Worm (Caenorhabditis elegans) whole organism, late embryonic: ENCODE measurements around the gene Y26G10.6.
A peak's percentile ranks its signal among the peaks of the same experiment; 100 is the strongest.

ENCODE experiments used
- C08G9.2 ChIP-seq: sonication (generic microtip); optimal IDR thresholded peaks from 2 replicates; lab custom pipeline; 2016; ENCODE audit warnings: mild to moderate bottlenecking, missing genetic modification characterization, moderate library complexity, missing compliant biosample characterization
- C38D4.7 ChIP-seq: fragments of 200-800 bp; sonication (Bioruptor generic); optimal IDR thresholded peaks from 2 replicates; lab custom pipeline; 2018; ENCODE audit warnings: mild to moderate bottlenecking, missing genetic modification characterization, moderate library complexity, missing compliant biosample characterization
- K02D7.2 ChIP-seq: sonication (generic microtip); optimal IDR thresholded peaks from 2 replicates; lab custom pipeline; 2017; ENCODE audit warnings: mild to moderate bottlenecking, missing genetic modification characterization, missing compliant biosample characterization
- K09A11.1 ChIP-seq: sonication (generic microtip); optimal IDR thresholded peaks from 2 replicates; lab custom pipeline; 2017; ENCODE audit warnings: antibody characterized with exemption, mild to moderate bottlenecking, missing genetic modification characterization, missing compliant biosample characterization; ENCODE audit not compliant: insufficient read depth
- T23F11.4 ChIP-seq: fragments of 200-800 bp; sonication (Bioruptor generic); optimal IDR thresholded peaks from 2 replicates; lab custom pipeline; 2018; ENCODE audit warnings: mild to moderate bottlenecking, missing genetic modification characterization, missing compliant biosample characterization
- ahr-1 ChIP-seq: sonication (generic microtip); optimal IDR thresholded peaks from 2 replicates; lab custom pipeline; 2016; ENCODE audit warnings: missing genetic modification characterization, missing compliant biosample characterization
- ceh-14 ChIP-seq: sonication (generic microtip); optimal IDR thresholded peaks from 2 replicates; lab custom pipeline; 2016; ENCODE audit warnings: missing genotype, missing genetic modification characterization, missing compliant biosample characterization
- ceh-18 ChIP-seq: sonication (generic microtip); optimal IDR thresholded peaks from 2 replicates; lab custom pipeline; 2016; ENCODE audit warnings: missing genetic modification characterization, missing compliant biosample characterization
- ceh-24 ChIP-seq: sonication (generic microtip); optimal IDR thresholded peaks from 2 replicates; lab custom pipeline; 2016; ENCODE audit warnings: mild to moderate bottlenecking, missing genetic modification characterization, missing compliant biosample characterization
- ceh-30 ChIP-seq: fragments of 150-350 bp; optimal IDR thresholded peaks from 2 replicates; lab custom pipeline; 2014; ENCODE audit warnings: missing biosample characterization, missing genetic modification characterization
- ceh-31 ChIP-seq: sonication (generic microtip); optimal IDR thresholded peaks from 2 replicates; lab custom pipeline; 2016; ENCODE audit warnings: missing genetic modification characterization, missing compliant biosample characterization
- ceh-48 ChIP-seq: sonication (generic microtip); optimal IDR thresholded peaks from 2 replicates; lab custom pipeline; 2016; ENCODE audit warnings: missing genetic modification characterization, inconsistent platforms, missing compliant biosample characterization
- che-1 ChIP-seq: sonication (generic microtip); optimal IDR thresholded peaks from 2 replicates; lab custom pipeline; 2016; ENCODE audit warnings: mild to moderate bottlenecking, missing genetic modification characterization, missing compliant biosample characterization
- elt-2 ChIP-seq: sonication (generic microtip); optimal IDR thresholded peaks from 2 replicates; lab custom pipeline; 2016; ENCODE audit warnings: missing genetic modification reagents, missing genetic modification characterization, missing compliant biosample characterization
- elt-4 ChIP-seq: sonication (generic microtip); optimal IDR thresholded peaks from 2 replicates; lab custom pipeline; 2016; ENCODE audit warnings: missing genetic modification characterization, missing compliant biosample characterization
- eyg-1 ChIP-seq: sonication (generic microtip); optimal IDR thresholded peaks from 2 replicates; lab custom pipeline; 2016; ENCODE audit warnings: missing genotype, missing genetic modification characterization, missing compliant biosample characterization
- fax-1 ChIP-seq: sonication (generic microtip); optimal IDR thresholded peaks from 2 replicates; lab custom pipeline; 2016; ENCODE audit warnings: missing genotype, missing genetic modification characterization, missing compliant biosample characterization
- fkh-10 ChIP-seq: fragments of 150-350 bp; optimal IDR thresholded peaks from 2 replicates; lab custom pipeline; 2014; ENCODE audit warnings: missing biosample characterization, missing genetic modification reagents, missing genetic modification characterization
- gmeb-2 ChIP-seq: sonication (generic microtip); optimal IDR thresholded peaks from 2 replicates; lab custom pipeline; 2016; ENCODE audit warnings: missing genetic modification characterization, inconsistent platforms, missing compliant biosample characterization
- hlh-6 ChIP-seq: sonication (generic microtip); optimal IDR thresholded peaks from 2 replicates; lab custom pipeline; 2016; ENCODE audit warnings: missing genotype, missing genetic modification characterization, missing compliant biosample characterization
- lim-6 ChIP-seq: sonication (generic microtip); optimal IDR thresholded peaks from 2 replicates; lab custom pipeline; 2016; ENCODE audit warnings: missing genetic modification characterization, missing compliant biosample characterization
- madf-2 ChIP-seq: sonication (generic microtip); optimal IDR thresholded peaks from 2 replicates; lab custom pipeline; 2017; ENCODE audit warnings: missing genetic modification characterization, missing compliant biosample characterization
- mec-3 ChIP-seq: sonication (generic microtip); optimal IDR thresholded peaks from 2 replicates; lab custom pipeline; 2016; ENCODE audit warnings: borderline replicate concordance, missing genetic modification characterization, missing compliant biosample characterization
- nhr-11 ChIP-seq: fragments of 150-350 bp; optimal IDR thresholded peaks from 2 replicates; lab custom pipeline; 2014; ENCODE audit warnings: missing biosample characterization, missing genetic modification characterization
- npax-4 ChIP-seq: sonication (generic microtip); optimal IDR thresholded peaks from 2 replicates; lab custom pipeline; 2016; ENCODE audit warnings: missing genetic modification characterization, missing compliant biosample characterization
- odd-2 ChIP-seq: sonication (generic microtip); optimal IDR thresholded peaks from 2 replicates; lab custom pipeline; 2017; ENCODE audit warnings: antibody characterized with exemption, mild to moderate bottlenecking, missing genetic modification characterization, missing compliant biosample characterization
- pag-3 ChIP-seq: sonication (generic microtip); optimal IDR thresholded peaks from 2 replicates; lab custom pipeline; 2016; ENCODE audit warnings: missing compliant biosample characterization, missing genetic modification characterization, borderline replicate concordance
- pax-1 ChIP-seq: fragments of 150-350 bp; optimal IDR thresholded peaks from 2 replicates; lab custom pipeline; 2014; ENCODE audit warnings: missing biosample characterization, missing genetic modification characterization
- pros-1 ChIP-seq: fragments of 150-350 bp; optimal IDR thresholded peaks from 2 replicates; lab custom pipeline; 2014; ENCODE audit warnings: missing biosample characterization, missing genetic modification reagents, missing genetic modification characterization
- ref-2 ChIP-seq: sonication (generic microtip); optimal IDR thresholded peaks from 2 replicates; lab custom pipeline; 2016; ENCODE audit warnings: missing genetic modification characterization, missing compliant biosample characterization
- sox-2 ChIP-seq: fragments of 200-800 bp; sonication (Bioruptor generic); IDR thresholded peaks from 2 replicates; pipeline ENCODE4 v1.3.6; 2022; ENCODE audit warnings: missing genetic modification reagents, missing genetic modification characterization, missing compliant biosample characterization
- syd-9 ChIP-seq: sonication (generic microtip); optimal IDR thresholded peaks from 2 replicates; lab custom pipeline; 2016; ENCODE audit warnings: mild to moderate bottlenecking, missing genetic modification characterization, moderate library complexity, missing compliant biosample characterization
- ttx-3 ChIP-seq: sonication (generic microtip); optimal IDR thresholded peaks from 2 replicates; lab custom pipeline; 2016; ENCODE audit warnings: missing genetic modification reagents, missing genetic modification characterization, missing compliant biosample characterization
- unc-42 ChIP-seq: sonication (generic microtip); optimal IDR thresholded peaks from 2 replicates; lab custom pipeline; 2016; ENCODE audit warnings: missing genotype, missing genetic modification characterization, missing compliant biosample characterization
- unc-55 ChIP-seq: sonication (generic microtip); optimal IDR thresholded peaks from 2 replicates; lab custom pipeline; 2017; ENCODE audit warnings: missing biosample characterization, missing genetic modification reagents, missing genetic modification characterization
- unc-86 ChIP-seq: sonication (generic microtip); optimal IDR thresholded peaks from 2 replicates; lab custom pipeline; 2016; ENCODE audit warnings: missing genetic modification characterization, missing compliant biosample characterization

Y26G10.6 gene

DNA sequence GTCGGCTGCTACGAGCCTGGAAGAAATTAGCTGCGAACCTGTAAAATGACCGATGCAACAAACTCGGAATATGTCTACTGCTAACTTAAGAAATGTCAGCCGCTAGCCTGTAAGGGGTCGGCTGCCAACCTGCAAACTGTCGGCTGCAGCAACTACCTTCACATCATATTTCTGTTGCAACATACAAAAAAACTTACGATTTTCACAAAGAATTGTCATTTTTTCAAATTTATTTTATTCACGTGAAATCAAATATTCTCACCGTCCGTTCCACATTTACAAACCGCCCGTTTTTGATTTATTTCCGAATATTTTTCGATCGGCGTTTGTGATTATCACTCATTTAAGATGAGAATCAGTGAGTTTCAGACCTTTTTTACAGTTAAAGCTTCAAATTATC, at the start of gene Y26G10.6:
Gene Y26G10.6, plus strand, starts transcription at position 301 of the 400 bp plus-strand sequence.
- TF ChIP-seq K09A11.1 (tag; lab: Kevin White, UChicago) = no peak
- no peak for TF ChIP-seq hlh-6 (tag; lab: Kevin White, UChicago)
- no peak for TF ChIP-seq ceh-18 (tag; lab: Kevin White, UChicago)

DNA sequence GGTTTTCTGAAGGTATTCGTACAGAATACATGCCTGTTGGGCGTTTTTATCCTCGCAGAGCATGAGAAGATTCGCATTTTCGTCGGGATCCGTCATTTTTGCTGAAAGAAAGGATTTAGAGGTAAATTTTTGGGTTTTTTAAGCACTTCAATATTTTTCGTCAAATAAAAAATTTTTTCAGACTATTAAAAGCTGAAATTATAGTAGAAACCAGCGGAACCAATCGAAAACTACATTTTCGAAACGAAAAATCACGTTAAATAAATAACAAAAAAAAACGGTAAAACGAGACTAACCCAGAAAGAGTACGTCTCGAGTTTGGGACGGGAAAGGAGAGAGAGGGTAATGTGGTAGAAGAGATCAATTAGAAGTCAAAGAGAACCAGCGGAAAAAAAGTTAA, 49.3 kb upstream of the Y26G10.6 start, which contains the start of gene fbxa-192:
Gene fbxa-192, minus strand, starts transcription at position 101 of the 400 bp plus-strand sequence.
- TF ChIP-seq ceh-14 (tag; lab: Kevin White, UChicago) (no peak), ttx-3 (no peak), ceh-31 (tag; lab: Kevin White, UChicago) (no peak), ceh-24 (tag; lab: Kevin White, UChicago) (no peak), unc-55 (GFP tag; lab: Kevin White, UChicago) (no peak), unc-86 (tag; lab: Kevin White, UChicago) (no peak), npax-4 (tag; lab: Kevin White, UChicago) (no peak), ceh-48 (no peak)

DNA sequence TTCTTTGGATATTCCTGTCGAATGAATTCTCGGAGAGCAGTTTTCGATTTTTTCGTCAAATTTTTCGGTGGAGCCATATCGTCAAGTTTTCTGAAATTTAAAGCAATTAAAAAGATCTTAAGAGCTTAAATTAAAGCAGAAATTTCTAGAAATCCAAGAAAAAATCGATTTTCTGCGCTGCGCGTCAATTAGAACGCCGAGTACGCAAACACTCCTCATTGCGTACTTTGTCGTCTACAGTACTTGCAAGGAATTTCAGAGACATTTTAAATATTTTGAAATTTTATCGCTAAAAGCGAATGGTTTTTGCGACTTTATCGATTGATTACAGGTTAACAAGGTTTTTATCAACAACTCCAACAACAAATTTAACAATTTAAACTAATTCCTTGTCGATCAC, 44.6 kb upstream of the Y26G10.6 start:
- no peak for TF ChIP-seq ttx-3
- TF ChIP-seq fax-1 = no peak
- TF ChIP-seq che-1 (tag; lab: Kevin White, UChicago) = no peak
- no peak for TF ChIP-seq odd-2 (tag; lab: Kevin White, UChicago)
- no peak for TF ChIP-seq ceh-30 (tag; lab: Kevin White, UChicago)
- TF ChIP-seq sox-2 (GFP tag; lab: Robert Waterston, UW) = no peak
- TF ChIP-seq pax-1 = no peak
- TF ChIP-seq, all 69 proteins: peak for 0

DNA sequence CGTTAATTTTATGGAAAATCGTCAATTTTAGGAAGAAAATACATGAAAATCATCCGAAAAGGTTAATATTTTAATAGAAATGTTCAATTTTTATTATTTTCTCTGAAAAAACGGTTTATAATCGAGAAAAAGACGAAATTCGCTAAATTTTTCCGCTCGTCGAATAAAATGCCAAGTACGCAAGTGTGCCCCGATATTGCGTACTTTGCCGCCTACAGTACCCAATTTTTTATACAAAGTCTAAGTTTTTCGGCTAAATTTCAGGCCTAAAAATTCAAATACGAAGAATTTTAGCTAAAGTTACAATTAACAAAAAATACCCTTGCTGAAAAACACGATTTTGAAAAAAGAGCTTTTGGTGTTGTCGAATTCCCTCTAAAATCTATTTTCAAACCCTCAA, 40.9 kb upstream of the Y26G10.6 start:
- TF ChIP-seq eyg-1 (no peak), fkh-10 (GFP tag; lab: Kevin White, UChicago) (no peak), C08G9.2 (tag; lab: Kevin White, UChicago) (no peak), pros-1 (no peak), elt-4 (tag; lab: Kevin White, UChicago) (no peak), ref-2 (tag; lab: Kevin White, UChicago) (no peak), pax-1 (no peak), elt-2 (no peak)

DNA sequence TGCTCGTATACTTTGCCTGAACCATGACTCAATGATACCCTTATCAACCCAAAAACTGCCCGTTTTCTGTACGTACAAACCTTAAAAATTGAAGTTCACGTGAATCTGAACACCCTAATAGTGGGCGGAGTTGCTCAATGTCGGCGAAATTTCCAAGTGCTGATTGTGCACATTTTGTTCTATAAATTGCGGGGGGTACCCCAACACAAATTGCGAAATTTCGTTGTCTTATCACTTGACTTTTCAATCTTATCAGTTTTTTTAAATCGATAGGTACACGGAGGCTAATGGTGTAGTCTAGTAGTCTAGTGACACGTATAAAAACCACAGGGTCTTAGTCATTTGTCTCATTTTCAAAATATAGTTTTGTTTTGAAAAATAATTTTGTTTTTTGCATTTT, 40.5 kb upstream of the Y26G10.6 start, which contains the start of gene fbxa-108:
Gene fbxa-108, minus strand, starts transcription at position 158 of the 400 bp plus-strand sequence.
- TF ChIP-seq gmeb-2 (tag; lab: Kevin White, UChicago) (no peak), elt-2 (peak; percentile 92)
- TF ChIP-seq, all 69 proteins: peak for 1

DNA sequence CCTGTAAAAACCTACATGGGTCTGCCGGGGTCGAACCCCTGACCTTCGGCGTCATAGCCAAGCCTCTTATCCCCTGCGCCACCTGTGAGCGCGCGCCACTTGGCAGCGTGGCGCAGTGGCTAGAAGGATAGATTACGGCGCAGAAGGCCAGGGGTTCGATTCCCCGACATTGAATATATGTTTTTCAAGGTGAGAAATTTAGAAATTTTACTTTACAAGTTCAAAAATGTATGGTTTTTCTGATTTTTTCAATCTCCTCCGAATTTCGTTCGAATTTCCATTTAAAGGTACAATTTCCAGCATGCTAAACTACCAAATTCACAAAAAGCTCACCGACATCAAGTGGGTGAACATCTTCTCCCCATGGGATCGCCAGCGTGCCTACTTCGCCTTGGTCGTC, 39.8 kb upstream of the Y26G10.6 start, which contains the start of gene dgat-2:
Gene dgat-2, plus strand, starts transcription at position 301 of the 400 bp plus-strand sequence.
- no peak for TF ChIP-seq syd-9
- TF ChIP-seq madf-2 (tag; lab: Kevin White, UChicago) = no peak

DNA sequence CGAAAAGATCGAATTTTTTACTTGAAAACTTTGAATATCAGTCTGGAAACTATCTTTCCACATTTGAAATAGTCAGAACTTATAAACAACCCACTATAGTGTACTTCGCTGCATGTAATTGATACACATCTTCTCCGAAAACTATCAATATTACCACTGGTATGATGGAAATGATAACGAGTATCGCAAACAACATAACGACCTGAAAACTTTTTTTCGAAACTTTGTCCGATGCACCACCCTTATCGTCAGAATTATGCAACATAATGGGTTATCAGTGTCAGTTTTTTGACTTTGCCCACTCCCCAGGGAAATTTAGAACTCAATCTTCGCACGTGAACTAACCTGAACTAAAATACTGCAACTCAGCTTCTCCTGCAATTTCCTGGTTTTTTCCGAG, 37.5 kb upstream of the Y26G10.6 start:
- TF ChIP-seq unc-42 (tag; lab: Kevin White, UChicago) (no peak), elt-2 (peak; percentile 90)
- TF ChIP-seq, all 69 proteins: peak for 1

DNA sequence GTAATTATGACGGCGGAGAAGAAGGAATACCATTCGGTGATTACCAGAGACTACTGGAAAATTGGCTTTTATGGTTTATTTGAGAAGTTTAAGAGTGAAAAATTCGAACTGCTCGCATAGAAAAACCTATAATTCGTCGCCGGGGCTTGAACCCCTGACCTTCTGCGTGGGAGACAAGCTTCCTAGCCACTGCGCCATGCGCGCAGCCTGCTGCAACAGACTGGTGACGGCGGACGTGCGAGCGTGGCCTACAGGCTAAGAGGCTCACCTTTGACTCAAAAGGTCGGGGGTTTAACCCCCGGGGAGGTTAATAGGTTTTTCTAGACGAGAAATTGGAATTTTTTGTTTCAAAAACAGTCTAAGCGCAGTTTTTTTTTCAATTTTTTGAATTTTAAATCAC, 35.4 kb upstream of the Y26G10.6 start:
- TF ChIP-seq eyg-1 (no peak), mec-3 (tag; lab: Kevin White, UChicago) (no peak), che-1 (tag; lab: Kevin White, UChicago) (no peak), ceh-14 (tag; lab: Kevin White, UChicago) (no peak), ahr-1 (tag; lab: Kevin White, UChicago) (no peak), K02D7.2 (no peak), C38D4.7 (no peak), madf-2 (tag; lab: Kevin White, UChicago) (no peak), nhr-11 (no peak), T23F11.4 (GFP tag; lab: Kevin White, UChicago) (no peak), hlh-6 (tag; lab: Kevin White, UChicago) (no peak), pag-3 (tag; lab: Kevin White, UChicago) (no peak), lim-6 (tag; lab: Kevin White, UChicago) (no peak), elt-4 (tag; lab: Kevin White, UChicago) (no peak)
